Worm (Caenorhabditis elegans) whole organism, young adult: ENCODE data around the gene arrd-11.

Experiments
- B0261.1 ChIP-seq: sonication (generic microtip); optimal IDR thresholded peaks from 2 replicates; lab custom pipeline; 2016; ENCODE audit warnings: mild to moderate bottlenecking, missing genetic modification characterization, moderate library complexity, missing compliant biosample characterization
- B0336.3 ChIP-seq: fragments of 200-800 bp; sonication (Bioruptor generic); IDR thresholded peaks from 2 replicates; pipeline ENCODE4 v1.3.6; 2022; ENCODE audit warnings: missing genetic modification characterization, missing compliant biosample characterization
- F10E7.11 ChIP-seq: sonication (generic microtip); optimal IDR thresholded peaks from 2 replicates; lab custom pipeline; 2017; ENCODE audit warnings: mild to moderate bottlenecking, missing genetic modification characterization, moderate library complexity, missing compliant biosample characterization
- F37B4.10 ChIP-seq: fragments of 200-800 bp; sonication (Bioruptor generic); IDR thresholded peaks from 2 replicates; pipeline ENCODE4 v1.3.6; 2022; ENCODE audit warnings: missing genetic modification characterization, missing compliant biosample characterization
- K11D2.4 ChIP-seq: fragments of 200-800 bp; sonication (Bioruptor generic); IDR thresholded peaks from 2 replicates; pipeline ENCODE4 v1.3.6; 2022; ENCODE audit warnings: missing genetic modification reagents, missing genetic modification characterization, missing compliant biosample characterization
- Y53G8AR.9 ChIP-seq: fragments of 200-800 bp; sonication (Bioruptor generic); conservative IDR thresholded peaks from 2 replicates; pipeline ENCODE4 v1.3.6; 2022; ENCODE audit warnings: missing genetic modification reagents, missing genetic modification characterization, missing compliant biosample characterization
- Y95B8A.8 ChIP-seq: fragments of 200-800 bp; sonication (Bioruptor generic); IDR thresholded peaks from 2 replicates; pipeline ENCODE4 v1.3.6; 2022; ENCODE audit warnings: missing genetic modification reagents, missing genetic modification characterization, missing compliant biosample characterization
- attf-5 ChIP-seq: fragments of 200-800 bp; sonication (Bioruptor generic); optimal IDR thresholded peaks from 2 replicates; lab custom pipeline; 2018; ENCODE audit warnings: mild to moderate bottlenecking, missing genetic modification characterization, missing compliant biosample characterization
- ccch-3 ChIP-seq: fragments of 200-800 bp; sonication (Bioruptor generic); optimal IDR thresholded peaks from 2 replicates; lab custom pipeline; 2018; ENCODE audit warnings: mild to moderate bottlenecking, missing genetic modification characterization, missing compliant biosample characterization
- cebp-2 ChIP-seq: fragments of 200-800 bp; sonication (Bioruptor generic); IDR thresholded peaks from 2 replicates; pipeline ENCODE4 v1.3.6; 2022; ENCODE audit warnings: missing genetic modification characterization, missing compliant biosample characterization
- ceh-100 ChIP-seq: fragments of 200-800 bp; sonication (Bioruptor generic); IDR thresholded peaks from 2 replicates; pipeline ENCODE4 v1.3.6; 2022; ENCODE audit warnings: missing genetic modification reagents, missing genetic modification characterization, missing compliant biosample characterization
- ceh-27 ChIP-seq: fragments of 200-800 bp; sonication (Bioruptor generic); optimal IDR thresholded peaks from 2 replicates; lab custom pipeline; 2018; ENCODE audit warnings: mild to moderate bottlenecking, missing genetic modification characterization, moderate library complexity, missing compliant biosample characterization
- ceh-58 ChIP-seq: fragments of 200-800 bp; sonication (Bioruptor generic); IDR thresholded peaks from 2 replicates; pipeline ENCODE4 v1.3.6; 2022; ENCODE audit warnings: missing genetic modification characterization, missing compliant biosample characterization
- dox-1 ChIP-seq: fragments of 200-800 bp; sonication (Bioruptor generic); IDR thresholded peaks from 2 replicates; pipeline ENCODE4 v1.3.6; 2022; ENCODE audit warnings: missing genetic modification reagents, missing genetic modification characterization, missing compliant biosample characterization
- dpff-1 ChIP-seq: sonication (generic microtip); optimal IDR thresholded peaks from 2 replicates; lab custom pipeline; 2017; ENCODE audit warnings: mild to moderate bottlenecking, missing genetic modification characterization, missing compliant biosample characterization
- efl-1 ChIP-seq: fragments of 150-350 bp; optimal IDR thresholded peaks from 2 replicates; lab custom pipeline; 2014; ENCODE audit warnings: missing biosample characterization, missing genetic modification reagents, missing genetic modification characterization
- egrh-3 ChIP-seq: fragments of 200-800 bp; sonication (Bioruptor generic); IDR thresholded peaks from 2 replicates; pipeline ENCODE4 v1.3.6; 2022; ENCODE audit warnings: missing genetic modification reagents, missing genetic modification characterization, missing compliant biosample characterization
- gei-17 ChIP-seq: fragments of 200-800 bp; sonication (Bioruptor generic); optimal IDR thresholded peaks from 2 replicates; lab custom pipeline; 2018; ENCODE audit warnings: mild to moderate bottlenecking, missing genetic modification characterization, missing compliant biosample characterization
- hlh-12 ChIP-seq: sonication (generic microtip); optimal IDR thresholded peaks from 2 replicates; lab custom pipeline; 2016; ENCODE audit warnings: missing genetic modification characterization, missing compliant biosample characterization
- hmg-1.2 ChIP-seq: fragments of 200-800 bp; sonication (Bioruptor generic); IDR thresholded peaks from 2 replicates; pipeline ENCODE4 v1.3.6; 2022; ENCODE audit warnings: missing genetic modification reagents, missing genetic modification characterization, missing compliant biosample characterization
- lin-26 ChIP-seq: fragments of 200-800 bp; sonication (Bioruptor generic); IDR thresholded peaks from 2 replicates; pipeline ENCODE4 v1.3.6; 2022; ENCODE audit warnings: missing genetic modification reagents, missing genetic modification characterization, missing compliant biosample characterization
- lin-35 ChIP-seq, 3 experiments: fragments of 150-350 bp in 2 of 3; sonication (generic microtip) in 1 of 3; optimal IDR thresholded peaks; 2 replicates each; lab custom pipeline; 2014 to 2018; ENCODE audit warnings: missing biosample characterization in 3 of 3, missing genetic modification characterization in 3 of 3, missing genetic modification reagents in 3 of 3
- lsl-1 ChIP-seq: fragments of 200-800 bp; sonication (Bioruptor generic); optimal IDR thresholded peaks from 2 replicates; lab custom pipeline; 2018; ENCODE audit warnings: mild to moderate bottlenecking, missing genetic modification characterization, moderate library complexity, missing compliant biosample characterization
- madf-3 ChIP-seq: fragments of 200-800 bp; sonication (Bioruptor generic); IDR thresholded peaks from 2 replicates; pipeline ENCODE4 v1.3.6; 2022; ENCODE audit warnings: missing genetic modification reagents, missing genetic modification characterization, missing compliant biosample characterization
- madf-8 ChIP-seq: fragments of 200-800 bp; sonication (Bioruptor generic); conservative IDR thresholded peaks from 2 replicates; pipeline ENCODE4 v1.3.6; 2022; ENCODE audit warnings: missing genetic modification reagents, missing genetic modification characterization, missing compliant biosample characterization
- mcd-1 ChIP-seq: fragments of 200-800 bp; sonication (Bioruptor generic); IDR thresholded peaks from 2 replicates; pipeline ENCODE4 v1.3.6; 2022; ENCODE audit warnings: missing genetic modification reagents, missing genetic modification characterization, missing compliant biosample characterization
- mxl-1 ChIP-seq: sonication (generic microtip); optimal IDR thresholded peaks from 2 replicates; lab custom pipeline; 2016; ENCODE audit warnings: missing genetic modification characterization, missing compliant biosample characterization
- nhr-179 ChIP-seq: sonication (generic microtip); optimal IDR thresholded peaks from 2 replicates; lab custom pipeline; 2016; ENCODE audit warnings: mild to moderate bottlenecking, missing genetic modification characterization, missing compliant biosample characterization
- nhr-27 ChIP-seq: fragments of 200-800 bp; sonication (Bioruptor generic); optimal IDR thresholded peaks from 2 replicates; lab custom pipeline; 2018; ENCODE audit warnings: mild to moderate bottlenecking, missing genetic modification characterization, moderate library complexity, missing compliant biosample characterization
- nhr-80 ChIP-seq: sonication (generic microtip); optimal IDR thresholded peaks from 2 replicates; lab custom pipeline; 2016; ENCODE audit warnings: missing genetic modification characterization, missing compliant biosample characterization
- nhr-90 ChIP-seq: sonication (generic microtip); optimal IDR thresholded peaks from 2 replicates; lab custom pipeline; 2016; ENCODE audit warnings: missing genotype, mild to moderate bottlenecking, missing genetic modification characterization, missing compliant biosample characterization
- repo-1 ChIP-seq: sonication (generic microtip); optimal IDR thresholded peaks from 2 replicates; lab custom pipeline; 2017; ENCODE audit warnings: mild to moderate bottlenecking, missing genetic modification characterization, missing compliant biosample characterization
- rpc-1 ChIP-seq, 2 experiments: fragments of 150-350 bp in 1 of 2; sonication (generic microtip) in 1 of 2; optimal IDR thresholded peaks; 2 replicates each; lab custom pipeline; 2014 to 2018; ENCODE audit warnings: missing biosample characterization in 1 of 2, missing genetic modification characterization in 1 of 2, missing genetic modification reagents in 1 of 2, missing genotype in 1 of 2
- tbp1 ChIP-seq: fragments of 200-800 bp; sonication (Bioruptor generic); optimal IDR thresholded peaks from 2 replicates; lab custom pipeline; 2018; ENCODE audit warnings: mild to moderate bottlenecking, missing genetic modification characterization, missing compliant biosample characterization
- tbx-9 ChIP-seq: sonication (generic microtip); optimal IDR thresholded peaks from 2 replicates; lab custom pipeline; 2016; ENCODE audit warnings: borderline replicate concordance, missing genetic modification characterization, inconsistent platforms, missing compliant biosample characterization
- unc-62 ChIP-seq: fragments of 150-350 bp; optimal IDR thresholded peaks from 2 replicates; lab custom pipeline; 2014; ENCODE audit warnings: missing biosample characterization, missing genetic modification reagents, missing genetic modification characterization
- zfh-2 ChIP-seq: fragments of 200-800 bp; sonication (Bioruptor generic); conservative IDR thresholded peaks from 2 replicates; pipeline ENCODE4 v1.3.6; 2022; ENCODE audit warnings: missing genetic modification reagents, missing genetic modification characterization, missing compliant biosample characterization
- ztf-3 ChIP-seq: fragments of 200-800 bp; sonication (Bioruptor generic); optimal IDR thresholded peaks from 2 replicates; lab custom pipeline; 2018; ENCODE audit warnings: mild to moderate bottlenecking, missing genetic modification characterization, missing compliant biosample characterization

arrd-11 gene

DNA sequence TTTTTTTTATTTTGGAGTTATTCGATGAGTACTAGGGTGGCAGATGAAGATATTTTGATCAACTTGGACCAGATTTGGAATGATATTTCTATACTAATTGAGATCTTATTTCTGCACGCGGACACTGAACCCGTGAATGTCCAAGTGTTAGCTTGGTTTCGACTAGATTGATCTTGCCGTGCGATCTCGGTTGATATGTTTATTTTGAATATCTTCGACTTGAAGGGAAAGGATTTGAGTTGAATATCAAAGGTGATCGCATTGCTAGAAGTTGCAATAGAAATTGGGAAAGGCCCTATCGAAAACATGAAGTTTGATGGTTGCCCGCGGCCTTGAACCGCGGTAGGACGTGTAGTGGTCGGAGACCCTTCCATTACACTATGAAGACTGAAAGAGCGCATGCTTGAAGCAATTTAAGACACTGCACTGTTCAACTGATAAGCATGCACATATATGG is 17.6 kb downstream of the arrd-11 start (continued):
- no peak for TF ChIP-seq dpff-1 (tag; lab: Kevin White, UChicago)
- no peak for TF ChIP-seq cebp-2 (GFP tag; lab: Robert Waterston, UW)
- no peak for TF ChIP-seq lin-35 (GFP tag; optimal IDR thresholded peaks at IDR 0.05; lab: Kevin White, UChicago)
- TF ChIP-seq dox-1 = peak; percentile 57
- peak; percentile 82 for TF ChIP-seq tbp1 (GFP tag; lab: Kevin White, UChicago)
- peak; percentile 7 for TF ChIP-seq ceh-27 (GFP tag; lab: Kevin White, UChicago)
- TF ChIP-seq lsl-1 = peak; percentile 8
- TF ChIP-seq attf-5 = peak; percentile 13
- no peak for TF ChIP-seq ccch-3 (GFP tag; lab: Kevin White, UChicago)
- TF ChIP-seq tbx-9 (tag; lab: Kevin White, UChicago) = no peak
- no peak for TF ChIP-seq F37B4.10 (GFP tag; lab: Robert Waterston, UW)
- peak; percentile 50; the same call in 1 of the 2 replicates for TF ChIP-seq B0336.3
- TF ChIP-seq nhr-90 (tag; lab: Kevin White, UChicago) = peak; percentile 68
- peak; percentile 11 for TF ChIP-seq ztf-3 (GFP tag; lab: Kevin White, UChicago)
- 0 out of 2 replicates have a peak, but pooled peaks have one; percentile 5 for TF ChIP-seq hmg-1.2 (GFP tag; lab: Robert Waterston, UW)
- no peak for TF ChIP-seq ceh-100 (GFP tag; lab: Robert Waterston, UW)
- peak; percentile 81 for TF ChIP-seq repo-1
- no peak for TF ChIP-seq mcd-1
- TF ChIP-seq rpc-1 (optimal IDR thresholded peaks at IDR 0.05; lab: Kevin White, UChicago) = peak; percentile 69
- TF ChIP-seq rpc-1 (tag; optimal IDR thresholded peaks at IDR 0.05; lab: Kevin White, UChicago) = peak; percentile 63
- TF ChIP-seq Y53G8AR.9 (GFP tag; lab: Robert Waterston, UW) = peak; percentile 24; the same call in 1 of the 2 replicates
- TF ChIP-seq madf-3 (GFP tag; lab: Robert Waterston, UW) = no peak
- no peak for TF ChIP-seq Y95B8A.8
- no peak for TF ChIP-seq madf-8 (GFP tag; lab: Robert Waterston, UW)
- TF ChIP-seq nhr-27 = no peak
- peak; percentile 61 for TF ChIP-seq nhr-179 (tag; lab: Kevin White, UChicago)
- TF ChIP-seq gei-17 (GFP tag; lab: Kevin White, UChicago) = no peak
- peak; percentile 66 for TF ChIP-seq B0261.1 (tag; lab: Kevin White, UChicago)
- peak; percentile 95 for TF ChIP-seq nhr-80

DNA sequence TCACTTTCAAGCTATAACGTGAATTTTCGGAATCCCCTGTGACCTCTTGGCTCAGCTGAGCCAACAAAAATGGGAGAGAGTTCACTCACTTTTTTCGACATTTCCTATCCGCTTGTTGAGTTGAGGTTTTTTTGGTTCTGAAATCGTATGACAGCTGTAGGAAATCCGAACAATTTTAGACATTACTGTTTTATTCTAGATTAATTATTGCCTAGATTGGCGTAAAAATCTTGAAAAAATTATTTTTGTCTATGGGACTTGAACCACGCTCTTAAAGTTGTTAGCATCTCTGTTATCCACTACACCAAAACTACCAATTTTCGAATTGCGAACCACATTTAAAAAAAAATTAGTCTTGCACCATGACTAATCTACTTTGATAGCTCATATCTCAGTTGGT is 20.7 kb downstream of the arrd-11 start, which contains the start of gene C01B9.4:
C01B9.4 (minus strand) TSS at position 101 of the 400 bp plus-strand sequence.
- no peak for TF ChIP-seq nhr-27
- no peak for TF ChIP-seq rpc-1 (optimal IDR thresholded peaks at IDR 0.05; lab: Kevin White, UChicago)
- TF ChIP-seq rpc-1 (tag; optimal IDR thresholded peaks at IDR 0.05; lab: Kevin White, UChicago) = peak; percentile 28

DNA sequence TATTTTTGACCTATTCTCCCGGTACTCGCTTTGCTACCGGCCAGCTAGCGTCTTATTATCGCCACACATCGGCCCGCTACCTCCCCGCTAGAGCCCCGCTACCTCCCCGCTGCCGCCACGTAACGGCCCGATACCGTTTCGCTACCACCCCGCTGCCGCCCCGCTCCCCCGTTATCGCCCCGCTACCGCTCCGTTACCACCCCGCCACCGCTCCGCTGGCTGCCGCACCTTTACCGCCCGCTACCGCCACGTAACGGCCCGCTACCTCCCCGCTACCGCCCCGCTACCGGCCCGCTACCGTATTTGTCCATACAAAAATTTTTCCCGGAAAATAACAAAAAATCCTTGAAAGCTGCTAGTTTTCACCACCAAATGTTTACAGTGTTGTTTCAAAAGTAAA is 22.4 kb downstream of the arrd-11 start:
- TF ChIP-seq K11D2.4 (GFP tag; lab: Robert Waterston, UW) (no peak), lin-26 (0 out of 2 replicates have a peak, but pooled peaks have one; percentile 19), zfh-2 (GFP tag; lab: Robert Waterston, UW) (peak; percentile 95), hlh-12 (no peak), egrh-3 (GFP tag; lab: Robert Waterston, UW) (peak; percentile 96), efl-1 (GFP tag; lab: Kevin White, UChicago) (no peak)
- TF ChIP-seq, all 124 proteins: peak for 3

- TF ChIP-seq ceh-27 (GFP tag; lab: Kevin White, UChicago) (no peak), mxl-1 (no peak), F10E7.11 (no peak), ceh-58 (no peak), nhr-27 (no peak), unc-62 (GFP tag; lab: Kevin White, UChicago) (no peak)
Observed at ce11 chrII:13786899-13787298, 23.7 kb downstream of the arrd-11 start.
